Fruit fly (Drosophila melanogaster) whole organism, embryonic: ENCODE measurements around the gene Est-Q.
A peak's percentile ranks its signal among the peaks of the same experiment; 100 is the strongest.

Source experiments
- Bdp1 ChIP-seq: fragments of 200-800 bp; sonication (Bioruptor generic); optimal IDR thresholded peaks from 3 replicates; lab custom pipeline; 2016; ENCODE audit warnings: missing biosample characterization, missing genetic modification characterization
- CG10959 ChIP-seq: fragments of 200-800 bp; sonication (Bioruptor generic); IDR thresholded peaks from 2 replicates; pipeline ENCODE4 v1.3.6; 2022; ENCODE audit warnings: missing biosample characterization, missing genetic modification characterization
- CG12155 ChIP-seq: fragments of 200-800 bp; sonication (Bioruptor generic); optimal IDR thresholded peaks from 3 replicates; lab custom pipeline; 2016; ENCODE audit warnings: missing biosample characterization, missing genetic modification characterization
- CG13287 ChIP-seq: fragments of 200-800 bp; sonication (Bioruptor generic); IDR thresholded peaks from 2 replicates; pipeline ENCODE4 v1.3.6; 2022; ENCODE audit warnings: missing biosample characterization, missing genetic modification characterization; ENCODE audit not compliant: partially characterized antibody
- CG14050 ChIP-seq: fragments of 200-800 bp; sonication (Bioruptor generic); IDR thresholded peaks from 3 replicates; pipeline ENCODE4 v1.3.6; 2022; ENCODE audit warnings: missing biosample characterization, missing genetic modification characterization
- CG16815 ChIP-seq: fragments of 200-800 bp; sonication (Bioruptor generic); optimal IDR thresholded peaks from 3 replicates; lab custom pipeline; 2017; ENCODE audit warnings: missing biosample characterization, mild to moderate bottlenecking, missing genetic modification characterization
- CG16863 ChIP-seq: fragments of 200-800 bp; sonication (Bioruptor generic); optimal IDR thresholded peaks from 3 replicates; lab custom pipeline; 2016; ENCODE audit warnings: missing biosample characterization, missing genetic modification characterization
- CG17612 ChIP-seq: fragments of 200-800 bp; sonication (Bioruptor generic); IDR thresholded peaks from 2 replicates; pipeline ENCODE4 v1.3.6; 2022; ENCODE audit warnings: missing biosample characterization, missing genetic modification characterization
- CG17829 ChIP-seq: fragments of 200-800 bp; optimal IDR thresholded peaks from 2 replicates; lab custom pipeline; 2019; ENCODE audit warnings: missing biosample characterization, mild to moderate bottlenecking, missing genetic modification characterization, moderate library complexity
- CG18599 ChIP-seq: fragments of 200-800 bp; sonication (Bioruptor generic); optimal IDR thresholded peaks from 3 replicates; lab custom pipeline; 2017; ENCODE audit warnings: missing biosample characterization, missing genetic modification characterization, mild to moderate bottlenecking, moderate library complexity, missing genetic modification reagents
- CG2202 ChIP-seq: fragments of 200-800 bp; sonication (Bioruptor generic); optimal IDR thresholded peaks from 2 replicates; lab custom pipeline; 2018; ENCODE audit warnings: missing biosample characterization, mild to moderate bottlenecking, missing genetic modification characterization
- CG3065 ChIP-seq: fragments of 200-800 bp; sonication (Bioruptor generic); optimal IDR thresholded peaks from 2 replicates; lab custom pipeline; 2016; ENCODE audit warnings: missing biosample characterization, missing genetic modification characterization
- CG3407 ChIP-seq: fragments of 200-800 bp; sonication (Bioruptor generic); optimal IDR thresholded peaks from 2 replicates; lab custom pipeline; 2018; ENCODE audit warnings: missing biosample characterization, mild to moderate bottlenecking, missing genetic modification characterization
- CG4328 ChIP-seq: fragments of 200-800 bp; sonication (Bioruptor generic); optimal IDR thresholded peaks from 3 replicates; lab custom pipeline; 2017; ENCODE audit warnings: missing biosample characterization, missing genetic modification reagents, missing genetic modification characterization
- CG4424 ChIP-seq: fragments of 200-800 bp; sonication (Bioruptor generic); optimal IDR thresholded peaks from 3 replicates; lab custom pipeline; 2016; ENCODE audit warnings: missing biosample characterization, missing genetic modification characterization
- CG7928 ChIP-seq: fragments of 200-800 bp; sonication (Bioruptor generic); optimal IDR thresholded peaks from 2 replicates; lab custom pipeline; 2017; ENCODE audit warnings: missing biosample characterization, mild to moderate bottlenecking, missing genetic modification characterization
- CG7963 ChIP-seq: fragments of 200-800 bp; sonication (Bioruptor generic); IDR thresholded peaks from 3 replicates; pipeline ENCODE4 v1.3.6; 2022; ENCODE audit warnings: missing biosample characterization, missing genetic modification characterization; ENCODE audit not compliant: partially characterized antibody
- CG9797 ChIP-seq: fragments of 200-800 bp; sonication (Bioruptor generic); optimal IDR thresholded peaks from 3 replicates; lab custom pipeline; 2018; ENCODE audit warnings: missing biosample characterization, mild to moderate bottlenecking, missing genetic modification characterization
- CG9932 ChIP-seq: fragments of 200-800 bp; sonication (Bioruptor generic); IDR thresholded peaks from 2 replicates; pipeline ENCODE4 v1.3.6; 2022; ENCODE audit warnings: missing biosample characterization, missing genetic modification characterization
- Ets65A ChIP-seq: fragments of 200-800 bp; sonication (Bioruptor generic); peaks from one replicate; lab custom pipeline; 2016; ENCODE audit warnings: missing biosample characterization, missing genetic modification characterization
- Fer2 ChIP-seq: fragments of 200-800 bp; sonication (Bioruptor generic); optimal IDR thresholded peaks from 2 replicates; lab custom pipeline; 2018; ENCODE audit warnings: missing biosample characterization, mild to moderate bottlenecking, missing genetic modification characterization, moderate library complexity
- Hsf ChIP-seq: fragments of 200-800 bp; sonication (Bioruptor generic); optimal IDR thresholded peaks from 3 replicates; lab custom pipeline; 2016; ENCODE audit warnings: missing biosample characterization, missing genetic modification characterization
- Med ChIP-seq: fragments of 200-800 bp; sonication (Bioruptor generic); peaks from one replicate; lab custom pipeline; 2016; ENCODE audit warnings: missing biosample characterization, missing genetic modification characterization, mild to moderate bottlenecking, inconsistent platforms, moderate library complexity
- Neu2 ChIP-seq: fragments of 200-800 bp; sonication (Bioruptor generic); optimal IDR thresholded peaks from 3 replicates; lab custom pipeline; 2016; ENCODE audit warnings: missing biosample characterization, missing genetic modification characterization, borderline replicate concordance
- Stat92E ChIP-seq, 3 experiments: fragments of >200 bp in 2 of 3; fragments of 200-800 bp in 1 of 3; sonication (Bioruptor generic) in 1 of 3; optimal IDR thresholded peaks; 2 replicates each; lab custom pipeline; 2017 to 2019; ENCODE audit warnings: missing biosample characterization in 3 of 3, missing genetic modification characterization in 3 of 3, mild to moderate bottlenecking in 1 of 3, moderate library complexity in 1 of 3
- aop ChIP-seq: fragments of 200-800 bp; sonication (Bioruptor generic); IDR thresholded peaks from 2 replicates; pipeline ENCODE4 v1.3.6; 2022; ENCODE audit warnings: missing biosample characterization, missing genetic modification characterization
- ap ChIP-seq: fragments of 200-800 bp; sonication (Bioruptor generic); IDR thresholded peaks from 2 replicates; pipeline ENCODE4 v1.3.6; 2022; ENCODE audit warnings: missing biosample characterization, missing genetic modification characterization
- chinmo ChIP-seq: fragments of 200-800 bp; sonication (Bioruptor generic); IDR thresholded peaks from 4 replicates; pipeline ENCODE4 v1.3.6; 2022; ENCODE audit warnings: missing biosample characterization, missing genetic modification characterization; ENCODE audit not compliant: partially characterized antibody
- chn ChIP-seq: fragments of 200-800 bp; sonication (Bioruptor generic); optimal IDR thresholded peaks from 2 replicates; lab custom pipeline; 2016; ENCODE audit warnings: missing biosample characterization, missing genetic modification characterization
- croc ChIP-seq: fragments of 200-800 bp; sonication (Bioruptor generic); conservative IDR thresholded peaks from 3 replicates; pipeline ENCODE4 v1.3.6; 2022; ENCODE audit warnings: missing biosample characterization, missing genetic modification characterization
- exex ChIP-seq: fragments of 200-800 bp; sonication (Bioruptor generic); optimal IDR thresholded peaks from 4 replicates; lab custom pipeline; 2018; ENCODE audit warnings: missing biosample characterization, mild to moderate bottlenecking, missing genetic modification characterization, moderate library complexity
- ftz-f1 ChIP-seq: fragments of 200-800 bp; sonication (Bioruptor generic); optimal IDR thresholded peaks from 2 replicates; lab custom pipeline; 2016; ENCODE audit warnings: missing biosample characterization, missing genetic modification characterization
- her ChIP-seq: fragments of 200-800 bp; sonication (Bioruptor generic); optimal IDR thresholded peaks from 2 replicates; lab custom pipeline; 2016; ENCODE audit warnings: missing biosample characterization, missing genetic modification characterization
- ken ChIP-seq: fragments of 200-800 bp; sonication (Bioruptor generic); IDR thresholded peaks from 3 replicates; pipeline ENCODE4 v1.3.6; 2022; ENCODE audit warnings: missing biosample characterization, missing genetic modification characterization
- knrl ChIP-seq: fragments of 200-800 bp; sonication (Bioruptor generic); IDR thresholded peaks from 3 replicates; pipeline ENCODE4 v1.3.6; 2022; ENCODE audit warnings: missing biosample characterization, missing genetic modification characterization; ENCODE audit not compliant: partially characterized antibody
- maf-S ChIP-seq: fragments of 200-800 bp; sonication (Bioruptor generic); optimal IDR thresholded peaks from 2 replicates; lab custom pipeline; 2016; ENCODE audit warnings: missing biosample characterization, missing genetic modification characterization
- mam ChIP-seq: fragments of 200-800 bp; sonication (Bioruptor generic); optimal IDR thresholded peaks from 3 replicates; lab custom pipeline; 2016; ENCODE audit warnings: missing biosample characterization, missing genetic modification characterization
- mld ChIP-seq: fragments of 200-800 bp; sonication (Bioruptor generic); IDR thresholded peaks from 3 replicates; pipeline ENCODE4 v1.3.6; 2022; ENCODE audit warnings: missing biosample characterization, missing genetic modification characterization; ENCODE audit not compliant: partially characterized antibody
- nom ChIP-seq: fragments of 200-800 bp; sonication (Bioruptor generic); optimal IDR thresholded peaks from 2 replicates; lab custom pipeline; 2017; ENCODE audit warnings: missing biosample characterization, missing genetic modification characterization, mild to moderate bottlenecking, moderate library complexity, missing genetic modification reagents
- org-1 ChIP-seq: fragments of 200-800 bp; sonication (Bioruptor generic); optimal IDR thresholded peaks from 2 replicates; lab custom pipeline; 2017; ENCODE audit warnings: missing biosample characterization, missing genetic modification characterization
- p53 ChIP-seq: fragments of 200-800 bp; sonication (Bioruptor generic); optimal IDR thresholded peaks from 2 replicates; lab custom pipeline; 2016; ENCODE audit warnings: missing biosample characterization, missing genetic modification characterization
- pb ChIP-seq: fragments of 200-800 bp; sonication (Bioruptor generic); optimal IDR thresholded peaks from 3 replicates; lab custom pipeline; 2016; ENCODE audit warnings: missing biosample characterization, missing genetic modification characterization
- peb ChIP-seq: fragments of 200-800 bp; sonication (Bioruptor generic); IDR thresholded peaks from 2 replicates; pipeline ENCODE4 v1.3.6; 2022; ENCODE audit warnings: missing biosample characterization, missing genetic modification characterization
- prd ChIP-seq, 3 experiments: fragments of >200 bp in 2 of 3; fragments of 200-800 bp in 1 of 3; sonication (Bioruptor generic) in 1 of 3; optimal IDR thresholded peaks in 2 of 3; IDR thresholded peaks in 1 of 3; 2 replicates in 2 of 3; 3 replicates in 1 of 3; pipeline versions ENCODE4 v1.3.6 to Lab custom; 2017 to 2022; ENCODE audit warnings: missing biosample characterization in 1 of 3, missing genetic modification characterization in 1 of 3
- sd ChIP-seq: fragments of 200-800 bp; sonication (Bioruptor generic); optimal IDR thresholded peaks from 3 replicates; lab custom pipeline; 2018; ENCODE audit warnings: missing biosample characterization, mild to moderate bottlenecking, missing genetic modification characterization, moderate library complexity
- slp2 ChIP-seq: fragments of 200-800 bp; sonication (Bioruptor generic); optimal IDR thresholded peaks from 2 replicates; lab custom pipeline; 2016; ENCODE audit warnings: missing biosample characterization, missing genetic modification characterization
- tna ChIP-seq: fragments of 200-800 bp; sonication (Bioruptor generic); IDR thresholded peaks from 2 replicates; pipeline ENCODE4 v1.3.6; 2022; ENCODE audit warnings: missing biosample characterization, missing genetic modification characterization; ENCODE audit not compliant: partially characterized antibody
- toy ChIP-seq: fragments of 200-800 bp; sonication (Bioruptor generic); IDR thresholded peaks from 2 replicates; pipeline ENCODE4 v1.3.6; 2022; ENCODE audit warnings: missing biosample characterization, missing genetic modification characterization
- zfh2 ChIP-seq: fragments of 200-800 bp; sonication (Bioruptor generic); optimal IDR thresholded peaks from 2 replicates; lab custom pipeline; 2016; ENCODE audit warnings: missing biosample characterization, missing genetic modification characterization

Est-Q gene

dm6 chr3L:21496502-21496864 is 4.7 kb upstream of the Est-Q start:
- TF ChIP-seq CG17612 (GFP tag; lab: Robert Waterston, UW) (no peak), CG9797 (GFP tag; lab: Kevin White, UChicago) (no peak), CG4328 (GFP tag; lab: Kevin White, UChicago) (no peak), CG3065 (GFP tag; lab: Kevin White, UChicago) (no peak), Bdp1 (GFP tag; lab: Kevin White, UChicago) (no peak), CG16815 (GFP tag; lab: Kevin White, UChicago) (no peak), Ets65A (peak; percentile 91), CG4424 (no peak), ftz-f1 (peak; percentile 95), chn (GFP tag; lab: Kevin White, UChicago) (no peak), mam (GFP tag; lab: Kevin White, UChicago) (no peak), her (no peak), peb (GFP tag; lab: Robert Waterston, UW) (0 out of 2 replicates have a peak, but pooled peaks have one; percentile 5), chinmo (GFP tag; lab: Robert Waterston, UW) (peak; percentile 74; the same call in 2 of the 4 replicates), maf-S (no peak), exex (tag; lab: Kevin White, UChicago) (no peak), org-1 (GFP tag; lab: Kevin White, UChicago) (no peak), CG7928 (no peak), tna (GFP tag; lab: Robert Waterston, UW) (peak; percentile 52; the same call in 1 of the 2 replicates), CG18599 (GFP tag; lab: Kevin White, UChicago) (no peak), CG9932 (GFP tag; lab: Robert Waterston, UW) (0 out of 2 replicates have a peak, but pooled peaks have one; percentile 2), CG7963 (GFP tag; lab: Robert Waterston, UW) (peak; percentile 48; the same call in 1 of the 3 replicates), toy (GFP tag; lab: Robert Waterston, UW) (no peak), aop (GFP tag; lab: Robert Waterston, UW) (no peak), CG17829 (no peak), pb (no peak), CG16863 (GFP tag; lab: Kevin White, UChicago) (no peak), zfh2 (GFP tag; lab: Kevin White, UChicago) (no peak), slp2 (GFP tag; lab: Kevin White, UChicago) (no peak), p53 (no peak), Med (GFP tag; lab: Kevin White, UChicago) (peak; percentile 71), mld (GFP tag; lab: Robert Waterston, UW) (0 out of 3 replicates have a peak, but pooled peaks have one; percentile 24)

dm6 chr3L:21496865-21497634 is 4.2 kb upstream of the Est-Q start, which contains the start of gene Hr78:
Gene Hr78, minus strand, starts transcription at chr3L:21497494.
- TF ChIP-seq Neu2 (GFP tag; lab: Kevin White, UChicago), result no peak
- TF ChIP-seq CG10959 (GFP tag; lab: Robert Waterston, UW), result no peak
- peak; percentile 47; the same call in 1 of the 2 replicates for TF ChIP-seq ap
- no peak; the same call in 1 of the 2 replicates for TF ChIP-seq CG13287
- TF ChIP-seq Fer2 (tag; lab: Kevin White, UChicago), result peak; percentile 56
- peak in 1 of 3 experiments; percentile 40 for TF ChIP-seq Stat92E (GFP tag; optimal IDR thresholded peaks at IDR 0.05; lab: Kevin White, UChicago)
- peak; percentile 89 for TF ChIP-seq CG18599 (GFP tag; lab: Kevin White, UChicago)
- peak; percentile 58 for TF ChIP-seq CG12155
- TF ChIP-seq CG14050 (GFP tag; lab: Robert Waterston, UW), result peak; percentile 33; the same call in 1 of the 3 replicates
- TF ChIP-seq sd, result peak; percentile 83
- TF ChIP-seq croc, result peak; percentile 70
- TF ChIP-seq CG3407 (GFP tag; lab: Kevin White, UChicago), result peak; percentile 54
- TF ChIP-seq Hsf (GFP tag; lab: Kevin White, UChicago), result peak; percentile 14
- peak; percentile 88 for TF ChIP-seq CG9797 (GFP tag; lab: Kevin White, UChicago)
- TF ChIP-seq nom (GFP tag; lab: Kevin White, UChicago), result peak; percentile 75
- TF ChIP-seq knrl (GFP tag; lab: Robert Waterston, UW), result no peak
- TF ChIP-seq prd (optimal IDR thresholded peaks at IDR 0.05; lab: Kevin White, UChicago), result no peak
- peak; percentile 77 for TF ChIP-seq prd (GFP tag; IDR thresholded peaks at IDR 0.05; lab: Robert Waterston, UW)
- TF ChIP-seq ken (GFP tag; lab: Robert Waterston, UW), result no peak
- TF ChIP-seq CG2202 (tag; lab: Kevin White, UChicago), result peak; percentile 9
